Worm (Caenorhabditis elegans): ENCODE results near the gene bcmo-2.

ce11 chrII:3906615-3907190 is 3.9 kb downstream of the bcmo-2 start, which contains the start of the genes F53C3.11 and fbxb-103:
- TF ChIP-seq W03F9.2 (tag; optimal IDR thresholded peaks at IDR 0.05) (no peak), dao-5 (tag; optimal IDR thresholded peaks at IDR 0.05) (no peak)

Measured in whole organism, L4/young adult.